Comparison of ENCODE assay signal across 5 fruit fly cellular contexts in the genomic region with DNA sequence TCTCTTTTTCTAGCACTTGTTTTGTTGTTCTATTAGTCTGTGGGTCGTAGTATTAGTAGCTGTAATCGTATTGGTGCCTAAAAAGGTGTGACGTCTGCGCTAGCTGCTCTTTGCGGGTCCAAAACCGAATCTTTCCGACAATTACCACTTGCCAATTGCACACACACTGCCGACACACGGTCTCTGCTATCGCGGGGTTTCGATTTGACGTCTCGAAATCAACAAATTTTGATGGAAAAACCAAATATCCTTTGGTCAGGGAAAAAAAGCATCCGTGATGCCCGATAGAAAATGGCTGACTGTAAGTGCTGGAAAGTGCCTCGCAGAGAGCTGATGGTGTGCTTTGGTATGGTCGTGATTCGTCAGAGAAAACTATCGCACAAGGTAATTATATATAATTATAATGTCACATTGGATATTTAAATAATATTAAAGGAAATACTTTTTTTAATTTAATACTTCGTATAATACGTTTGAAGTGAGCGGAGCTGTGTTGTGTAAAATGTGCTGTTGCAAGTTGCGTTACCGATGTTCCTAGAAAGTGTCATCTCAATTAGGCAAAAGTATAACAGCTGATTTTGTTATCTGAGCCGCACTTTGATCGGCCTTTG.
TF ChIP-seq lines count a peak whose summit lies in the region.

A gene (plus strand): TSS at position 51 of the 611 bp plus-strand sequence.
A gene (minus strand): TSS at position 307 of the 611 bp plus-strand sequence.

TF ChIP-seq in whole organism, adult, 20 proteins besides CTCF, POLR2A, EP300 and RAD21 (continued from another document):
- TF ChIP-seq CG14711 (tag; optimal IDR thresholded peaks at IDR 0.05; lab: Kevin White, UChicago) (peak; percentile 83), ovo (GFP tag; optimal IDR thresholded peaks at IDR 0.05; lab: Kevin White, UChicago) (peak; percentile 86), tj (GFP tag; optimal IDR thresholded peaks at IDR 0.05; lab: Kevin White, UChicago) (peak; percentile 84), Mnt (GFP tag; optimal IDR thresholded peaks at IDR 0.05; lab: Kevin White, UChicago) (peak; percentile 92)
TF ChIP-seq in whole organism, adult: peak in this region for 17.

TF ChIP-seq in whole organism, embryonic, 481 proteins besides CTCF, POLR2A, EP300 and RAD21 (continued from another document and continues in another):
- TF ChIP-seq TFAM (GFP tag; optimal IDR thresholded peaks at IDR 0.05; lab: Kevin White, UChicago) (no peak), Oaz (GFP tag; IDR thresholded peaks at IDR 0.05; lab: Robert Waterston, UW) (peak; percentile 75), ap (GFP tag; IDR thresholded peaks at IDR 0.05; lab: Robert Waterston, UW) (peak; percentile 85), Hand (GFP tag; optimal IDR thresholded peaks at IDR 0.05; lab: Kevin White, UChicago) (peak; percentile 50), hbn (GFP tag; IDR thresholded peaks at IDR 0.05; lab: Robert Waterston, UW; ENCODE audit: partially characterized antibody) (peak; percentile 93), E2f2 (GFP tag; IDR thresholded peaks at IDR 0.05; lab: Robert Waterston, UW) (peak; percentile 71), CG10147 (GFP tag; optimal IDR thresholded peaks at IDR 0.05; lab: Kevin White, UChicago) (peak; percentile 83), CG11456 (GFP tag; IDR thresholded peaks at IDR 0.05; lab: Robert Waterston, UW) (peak; percentile 93), CG6813 (GFP tag; optimal IDR thresholded peaks at IDR 0.05; lab: Kevin White, UChicago) (peak; percentile 32), Mrtf (GFP tag; IDR thresholded peaks at IDR 0.05; lab: Robert Waterston, UW) (peak; percentile 84; the same call in 2 of the 3 replicates), CG13123 (GFP tag; optimal IDR thresholded peaks at IDR 0.05; lab: Kevin White, UChicago) (peak; percentile 76), amos (GFP tag; IDR thresholded peaks at IDR 0.05; lab: Robert Waterston, UW; ENCODE audit: partially characterized antibody) (peak; percentile 89), CG4707 (GFP tag; optimal IDR thresholded peaks at IDR 0.05; lab: Kevin White, UChicago) (peak; percentile 45), B-H1 (GFP tag; IDR thresholded peaks at IDR 0.05; lab: Robert Waterston, UW) (peak; percentile 84), Drgx (GFP tag; IDR thresholded peaks at IDR 0.05; lab: Robert Waterston, UW) (peak; percentile 82), shn (GFP tag; optimal IDR thresholded peaks at IDR 0.05; lab: Kevin White, UChicago) (peak; percentile 57), Sin3A (optimal IDR thresholded peaks at IDR 0.05; lab: Kevin White, UChicago) (peak; percentile 87), ara (GFP tag; IDR thresholded peaks at IDR 0.05; lab: Robert Waterston, UW) (peak; percentile 87), CG15696 (tag; optimal IDR thresholded peaks at IDR 0.05; lab: Kevin White, UChicago) (peak; percentile 91), CG17359 (tag; optimal IDR thresholded peaks at IDR 0.05; lab: Kevin White, UChicago) (peak; percentile 85), CG2129 (GFP tag; IDR thresholded peaks at IDR 0.05; lab: Robert Waterston, UW; ENCODE audit: partially characterized antibody) (peak; percentile 90), Xbp1 (GFP tag; optimal IDR thresholded peaks at IDR 0.05; lab: Kevin White, UChicago) (peak; percentile 94), CG42726 (GFP tag; IDR thresholded peaks at IDR 0.05; lab: Robert Waterston, UW; ENCODE audit: partially characterized antibody) (peak; percentile 71; the same call in 1 of the 2 replicates), fu2 (GFP tag; optimal IDR thresholded peaks at IDR 0.05; lab: Kevin White, UChicago) (peak; percentile 52), unc-4 (GFP tag; IDR thresholded peaks at IDR 0.05; lab: Robert Waterston, UW; ENCODE audit: partially characterized antibody) (peak; percentile 96), jigr1 (GFP tag; IDR thresholded peaks at IDR 0.05; lab: Robert Waterston, UW) (peak; percentile 80), CG1529 (GFP tag; optimal IDR thresholded peaks at IDR 0.05; lab: Kevin White, UChicago) (peak; percentile 51), CG17612 (GFP tag; IDR thresholded peaks at IDR 0.05; lab: Robert Waterston, UW) (peak; percentile 87)

TF ChIP-seq in whole organism, prepupa, 60 proteins besides CTCF, POLR2A, EP300 and RAD21 (continued from another document and continues in another):
- peak; percentile 86 for TF ChIP-seq achi (GFP tag; optimal IDR thresholded peaks at IDR 0.05; lab: Kevin White, UChicago)
- peak; percentile 81 for TF ChIP-seq Hr4 (GFP tag; optimal IDR thresholded peaks at IDR 0.05; lab: Kevin White, UChicago)
- peak; percentile 86 for TF ChIP-seq CG3032 (tag; optimal IDR thresholded peaks at IDR 0.05; lab: Kevin White, UChicago)
- peak; percentile 81 for TF ChIP-seq CG8632 (GFP tag; optimal IDR thresholded peaks at IDR 0.05; lab: Kevin White, UChicago)
- peak; percentile 69 for TF ChIP-seq CG6854 (GFP tag; optimal IDR thresholded peaks at IDR 0.05; lab: Kevin White, UChicago)
- peak; percentile 81 for TF ChIP-seq eg (GFP tag; IDR thresholded peaks at IDR 0.05; lab: Robert Waterston, UW)
- peak; percentile 83 for TF ChIP-seq CG31627 (GFP tag; optimal IDR thresholded peaks at IDR 0.05; lab: Kevin White, UChicago)
- TF ChIP-seq cyc (GFP tag; optimal IDR thresholded peaks at IDR 0.05; lab: Kevin White, UChicago), result peak; percentile 78
- peak; percentile 87 for TF ChIP-seq Gug (GFP tag; IDR thresholded peaks at IDR 0.05; lab: Robert Waterston, UW)
- peak; percentile 58 for TF ChIP-seq Eip93F (GFP tag; optimal IDR thresholded peaks at IDR 0.05; lab: Kevin White, UChicago)
- peak; percentile 90 for TF ChIP-seq OdsH (GFP tag; optimal IDR thresholded peaks at IDR 0.05; lab: Kevin White, UChicago)
- TF ChIP-seq CG16779 (tag; optimal IDR thresholded peaks at IDR 0.05; lab: Kevin White, UChicago), result peak; percentile 42
- TF ChIP-seq Eip78C (GFP tag; lab: Kevin White, UChicago), result peak; percentile 79
- no peak for TF ChIP-seq Smox (GFP tag; optimal IDR thresholded peaks at IDR 0.05; lab: Kevin White, UChicago)
- TF ChIP-seq Eip75B (GFP tag; optimal IDR thresholded peaks at IDR 0.05; lab: Kevin White, UChicago), result no peak
- peak; percentile 58 for TF ChIP-seq CG1621 (tag; optimal IDR thresholded peaks at IDR 0.05; lab: Kevin White, UChicago)
- TF ChIP-seq CG34406 (GFP tag; optimal IDR thresholded peaks at IDR 0.05; lab: Kevin White, UChicago), result peak; percentile 78
- TF ChIP-seq CG6792 (GFP tag; optimal IDR thresholded peaks at IDR 0.05; lab: Kevin White, UChicago), result peak; percentile 80
- TF ChIP-seq Sox14 (GFP tag; optimal IDR thresholded peaks at IDR 0.05; lab: Kevin White, UChicago), result peak; percentile 80
- TF ChIP-seq CG6163 (GFP tag; IDR thresholded peaks at IDR 0.05; lab: Robert Waterston, UW), result peak; percentile 86
- peak; percentile 69 to 76 for TF ChIP-seq ss (GFP tag; optimal IDR thresholded peaks at IDR 0.05; lab: Kevin White, UChicago)
- peak; percentile 68 for TF ChIP-seq CG4318 (GFP tag; optimal IDR thresholded peaks at IDR 0.05; lab: Kevin White, UChicago)
- peak; percentile 69 for TF ChIP-seq Ets21C (GFP tag; optimal IDR thresholded peaks at IDR 0.05; lab: Kevin White, UChicago)
- TF ChIP-seq Met (GFP tag; optimal IDR thresholded peaks at IDR 0.05; lab: Kevin White, UChicago), result no peak
- TF ChIP-seq CG6276 (GFP tag; optimal IDR thresholded peaks at IDR 0.05; lab: Kevin White, UChicago), result peak; percentile 18
- TF ChIP-seq Blimp-1 (GFP tag; optimal IDR thresholded peaks at IDR 0.05; lab: Kevin White, UChicago), result peak; percentile 58
- peak; percentile 76 for TF ChIP-seq net (GFP tag; optimal IDR thresholded peaks at IDR 0.05; lab: Kevin White, UChicago)
- TF ChIP-seq esn (GFP tag; optimal IDR thresholded peaks at IDR 0.05; lab: Kevin White, UChicago), result peak; percentile 88
- peak; percentile 83 for TF ChIP-seq lz (GFP tag; optimal IDR thresholded peaks at IDR 0.05; lab: Kevin White, UChicago)
- peak; percentile 82 for TF ChIP-seq dac (GFP tag; optimal IDR thresholded peaks at IDR 0.05; lab: Kevin White, UChicago)
- TF ChIP-seq CG8319 (GFP tag; optimal IDR thresholded peaks at IDR 0.05; lab: Kevin White, UChicago), result peak; percentile 67

TF ChIP-seq in whole organism, pupa, 21 proteins besides CTCF, POLR2A, EP300 and RAD21 (continued from another document):
- TF ChIP-seq rn (GFP tag; IDR thresholded peaks at IDR 0.05; lab: Robert Waterston, UW), result peak; percentile 78
- peak; percentile 78 for TF ChIP-seq CG10348 (GFP tag; IDR thresholded peaks at IDR 0.05; lab: Robert Waterston, UW)

TF ChIP-seq in whole organism, wandering third instar larva, 38 proteins besides CTCF, POLR2A, EP300 and RAD21 (continued from another document):
- TF ChIP-seq Mio (GFP tag; optimal IDR thresholded peaks at IDR 0.05; lab: Kevin White, UChicago) (no peak), Hnf4 (GFP tag; optimal IDR thresholded peaks at IDR 0.05; lab: Kevin White, UChicago) (peak; percentile 90), sage (GFP tag; optimal IDR thresholded peaks at IDR 0.05; lab: Kevin White, UChicago) (no peak), foxo (GFP tag; optimal IDR thresholded peaks at IDR 0.05; lab: Kevin White, UChicago) (peak in 1 of 2 experiments; percentile 93), Sp1 (GFP tag; optimal IDR thresholded peaks at IDR 0.05; lab: Kevin White, UChicago) (peak; percentile 87), Vsx2 (GFP tag; optimal IDR thresholded peaks at IDR 0.05; lab: Kevin White, UChicago; ENCODE audit: partially characterized antibody) (no peak), Abd-B (GFP tag; optimal IDR thresholded peaks at IDR 0.05; lab: Kevin White, UChicago) (no peak), dmrt93B (GFP tag; optimal IDR thresholded peaks at IDR 0.05; lab: Kevin White, UChicago) (peak; percentile 84), jim (GFP tag; optimal IDR thresholded peaks at IDR 0.05; lab: Kevin White, UChicago) (no peak), dsf (GFP tag; optimal IDR thresholded peaks at IDR 0.05; lab: Kevin White, UChicago; ENCODE audit: borderline replicate concordance) (no peak), dl (GFP tag; optimal IDR thresholded peaks at IDR 0.05; lab: Kevin White, UChicago; ENCODE audit: insufficient read depth in 1 of 2, partially characterized antibody in 2 of 2) (no peak), rgr (GFP tag; optimal IDR thresholded peaks at IDR 0.05; lab: Kevin White, UChicago) (peak; percentile 90), CG9705 (GFP tag; optimal IDR thresholded peaks at IDR 0.05; lab: Kevin White, UChicago) (peak; percentile 89), Dfd (GFP tag; optimal IDR thresholded peaks at IDR 0.05; lab: Kevin White, UChicago) (no peak), Dif (GFP tag; optimal IDR thresholded peaks at IDR 0.05; lab: Kevin White, UChicago; ENCODE audit: partially characterized antibody) (no peak), N (GFP tag; optimal IDR thresholded peaks at IDR 0.05; lab: Kevin White, UChicago) (no peak), ey (GFP tag; optimal IDR thresholded peaks at IDR 0.05; lab: Kevin White, UChicago) (peak; percentile 80), lola (GFP tag; optimal IDR thresholded peaks at IDR 0.05; lab: Kevin White, UChicago) (no peak)
